Worm (Caenorhabditis elegans): ENCODE results near the gene egl-1.

DNA sequence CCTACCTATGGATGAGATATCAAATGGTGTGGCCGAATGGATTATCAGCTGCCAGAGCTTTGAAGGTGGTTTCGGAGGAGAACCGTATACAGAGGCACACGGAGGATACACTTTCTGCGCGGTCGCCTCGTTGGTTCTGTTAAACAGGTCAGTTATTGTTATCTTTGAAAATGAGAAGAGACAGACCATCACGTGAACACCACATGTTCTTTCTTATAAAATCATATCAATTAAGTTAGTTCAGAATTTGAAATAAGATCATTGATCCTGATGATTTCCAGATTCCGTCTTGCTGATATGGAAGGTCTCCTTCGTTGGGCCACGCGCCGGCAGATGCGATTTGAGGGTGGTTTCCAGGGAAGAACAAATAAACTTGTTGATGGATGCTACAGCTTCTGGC is 16.5 kb upstream of the egl-1 start:
- TF ChIP-seq ztf-4 (tag; optimal IDR thresholded peaks at IDR 0.05) = no peak
- no peak for TF ChIP-seq lin-15B (tag; optimal IDR thresholded peaks at IDR 0.05)
- no peak for TF ChIP-seq nhr-28 (tag; optimal IDR thresholded peaks at IDR 0.05)
- TF ChIP-seq skn-1 (tag; optimal IDR thresholded peaks at IDR 0.05) = no peak
- no peak for TF ChIP-seq ama-1 (optimal IDR thresholded peaks at IDR 0.05)
- TF ChIP-seq lin-39 (tag; optimal IDR thresholded peaks at IDR 0.05) = no peak
- TF ChIP-seq nhr-237 (tag; optimal IDR thresholded peaks at IDR 0.05) = no peak
- TF ChIP-seq nhr-77 (tag; optimal IDR thresholded peaks at IDR 0.05) = no peak
- no peak for TF ChIP-seq unc-39 (tag; optimal IDR thresholded peaks at IDR 0.05)
- TF ChIP-seq elt-3 (tag; optimal IDR thresholded peaks at IDR 0.05) = no peak
- TF ChIP-seq egl-27 (tag; optimal IDR thresholded peaks at IDR 0.05) = no peak
- no peak for TF ChIP-seq jun-1 (tag; optimal IDR thresholded peaks at IDR 0.05)
- no peak for TF ChIP-seq nhr-12 (tag; optimal IDR thresholded peaks at IDR 0.05)
